Worm (Caenorhabditis elegans): ENCODE results near the gene ogdh-1.

ce11 chrIV:4653708-4654107 is 50.1 kb downstream of the ogdh-1 start:
- TF ChIP-seq elt-2 (tag; optimal IDR thresholded peaks at IDR 0.05) (no peak), nhr-237 (tag; optimal IDR thresholded peaks at IDR 0.05) (no peak), nfya-1 (tag; optimal IDR thresholded peaks at IDR 0.05; ENCODE audit: insufficient read depth) (no peak), ama-1 (optimal IDR thresholded peaks at IDR 0.05) (no peak)
